Fruit fly (Drosophila melanogaster) whole organism, embryonic: ENCODE data around the gene kis.

Experiments used
- B-H2 ChIP-seq: fragments of 200-800 bp; sonication (Bioruptor generic); optimal IDR thresholded peaks from 2 replicates; lab custom pipeline; 2018; ENCODE audit warnings: missing biosample characterization, mild to moderate bottlenecking, missing genetic modification characterization
- CG10147 ChIP-seq: fragments of 200-800 bp; sonication (Bioruptor generic); optimal IDR thresholded peaks from 2 replicates; lab custom pipeline; 2019; ENCODE audit warnings: missing biosample characterization, mild to moderate bottlenecking, missing genetic modification characterization, moderate library complexity
- CG10565 ChIP-seq: fragments of 200-800 bp; sonication (Bioruptor generic); optimal IDR thresholded peaks from 3 replicates; lab custom pipeline; 2016; ENCODE audit warnings: missing biosample characterization, mild to moderate bottlenecking, missing genetic modification characterization
- CG12659 ChIP-seq: fragments of 200-800 bp; sonication (Bioruptor generic); optimal IDR thresholded peaks from 3 replicates; lab custom pipeline; 2017; ENCODE audit warnings: mild to moderate bottlenecking, missing biosample characterization, missing genetic modification reagents, missing genetic modification characterization
- CG14014 ChIP-seq: fragments of 200-800 bp; sonication (Bioruptor generic); IDR thresholded peaks from 2 replicates; pipeline ENCODE4 v1.3.6; 2022; ENCODE audit warnings: missing biosample characterization, missing genetic modification characterization
- CG14441 ChIP-seq: fragments of 200-800 bp; sonication (Bioruptor generic); IDR thresholded peaks from 2 replicates; pipeline ENCODE4 v1.3.6; 2022; ENCODE audit warnings: missing biosample characterization, missing genetic modification characterization
- CG14710 ChIP-seq: fragments of 200-800 bp; sonication (Bioruptor generic); optimal IDR thresholded peaks from 3 replicates; lab custom pipeline; 2019; ENCODE audit warnings: missing biosample characterization, mild to moderate bottlenecking, missing genetic modification characterization, moderate library complexity
- CG15073 ChIP-seq: fragments of 200-800 bp; sonication (Bioruptor generic); optimal IDR thresholded peaks from 2 replicates; lab custom pipeline; 2016; ENCODE audit warnings: missing biosample characterization, missing genetic modification characterization
- CG15269 ChIP-seq: fragments of 200-800 bp; sonication (Bioruptor generic); optimal IDR thresholded peaks from 2 replicates; lab custom pipeline; 2018; ENCODE audit warnings: missing biosample characterization, mild to moderate bottlenecking, missing genetic modification characterization, moderate library complexity
- CG17359 ChIP-seq: fragments of 200-800 bp; sonication (Bioruptor generic); optimal IDR thresholded peaks from 3 replicates; lab custom pipeline; 2018; ENCODE audit warnings: missing biosample characterization, mild to moderate bottlenecking, missing genetic modification characterization, moderate library complexity
- CG17568 ChIP-seq: fragments of 200-800 bp; sonication (Bioruptor generic); optimal IDR thresholded peaks from 2 replicates; lab custom pipeline; 2018; ENCODE audit warnings: missing biosample characterization, mild to moderate bottlenecking, missing genetic modification characterization, moderate library complexity
- CG18262 ChIP-seq: fragments of 200-800 bp; optimal IDR thresholded peaks from 3 replicates; lab custom pipeline; 2019; ENCODE audit warnings: missing biosample characterization, mild to moderate bottlenecking, missing genetic modification characterization, moderate library complexity
- CG34224 ChIP-seq: fragments of 200-800 bp; sonication (Bioruptor generic); IDR thresholded peaks from 3 replicates; pipeline ENCODE4 v1.3.6; 2022; ENCODE audit warnings: missing biosample characterization, missing genetic modification characterization; ENCODE audit not compliant: partially characterized antibody
- CG3847 ChIP-seq: fragments of 200-800 bp; sonication (Bioruptor generic); IDR thresholded peaks from 2 replicates; pipeline ENCODE4 v1.3.6; 2022; ENCODE audit warnings: missing biosample characterization, missing genetic modification characterization
- CG42726 ChIP-seq: fragments of 200-800 bp; sonication (Bioruptor generic); IDR thresholded peaks from 2 replicates; pipeline ENCODE4 v1.3.6; 2022; ENCODE audit warnings: missing biosample characterization, missing genetic modification characterization; ENCODE audit not compliant: partially characterized antibody
- CG4820 ChIP-seq: fragments of 200-800 bp; sonication (Bioruptor generic); optimal IDR thresholded peaks from 3 replicates; lab custom pipeline; 2016; ENCODE audit warnings: missing biosample characterization, missing genetic modification characterization
- CG7271 ChIP-seq: fragments of 200-800 bp; sonication (Bioruptor generic); optimal IDR thresholded peaks from 2 replicates; lab custom pipeline; 2018; ENCODE audit warnings: missing biosample characterization, mild to moderate bottlenecking, missing genetic modification characterization, moderate library complexity
- CG7556 ChIP-seq: fragments of 200-800 bp; sonication (Bioruptor generic); optimal IDR thresholded peaks from 2 replicates; lab custom pipeline; 2017; ENCODE audit warnings: missing biosample characterization, mild to moderate bottlenecking, missing genetic modification characterization
- CG7786 ChIP-seq: fragments of 200-800 bp; sonication (Bioruptor generic); optimal IDR thresholded peaks from 2 replicates; lab custom pipeline; 2016; ENCODE audit warnings: missing biosample characterization, missing genetic modification characterization
- CG7963 ChIP-seq: fragments of 200-800 bp; sonication (Bioruptor generic); IDR thresholded peaks from 3 replicates; pipeline ENCODE4 v1.3.6; 2022; ENCODE audit warnings: missing biosample characterization, missing genetic modification characterization; ENCODE audit not compliant: partially characterized antibody
- CG8924 ChIP-seq: fragments of 200-800 bp; optimal IDR thresholded peaks from 3 replicates; lab custom pipeline; 2019; ENCODE audit warnings: missing biosample characterization, mild to moderate bottlenecking, missing genetic modification characterization, moderate library complexity
- CG9727 ChIP-seq: fragments of 200-800 bp; sonication (Bioruptor generic); optimal IDR thresholded peaks from 3 replicates; lab custom pipeline; 2017; ENCODE audit warnings: missing biosample characterization, mild to moderate bottlenecking, missing genetic modification characterization
- CG9817 ChIP-seq: fragments of 200-800 bp; sonication (Bioruptor generic); optimal IDR thresholded peaks from 2 replicates; lab custom pipeline; 2018; ENCODE audit warnings: missing biosample characterization, mild to moderate bottlenecking, missing genetic modification characterization, moderate library complexity
- Dad ChIP-seq: fragments of 200-800 bp; sonication (Bioruptor generic); optimal IDR thresholded peaks from 3 replicates; lab custom pipeline; 2016; ENCODE audit warnings: missing biosample characterization, missing genetic modification characterization
- Doc2 ChIP-seq: fragments of 200-800 bp; sonication (Bioruptor generic); IDR thresholded peaks from 2 replicates; pipeline ENCODE4 v1.3.6; 2022; ENCODE audit warnings: missing biosample characterization, missing genetic modification characterization
- Doc3 ChIP-seq: fragments of 200-800 bp; sonication (Bioruptor generic); IDR thresholded peaks from 3 replicates; pipeline ENCODE4 v1.3.6; 2022; ENCODE audit warnings: missing biosample characterization, missing genetic modification characterization; ENCODE audit not compliant: partially characterized antibody
- Ets97D ChIP-seq: fragments of 200-800 bp; sonication (Bioruptor generic); optimal IDR thresholded peaks from 3 replicates; lab custom pipeline; 2016; ENCODE audit warnings: missing biosample characterization, missing genetic modification characterization
- Fer1 ChIP-seq: fragments of 200-800 bp; sonication (Bioruptor generic); optimal IDR thresholded peaks from 2 replicates; lab custom pipeline; 2017; ENCODE audit warnings: missing biosample characterization, mild to moderate bottlenecking, missing genetic modification characterization
- GATAe ChIP-seq: fragments of 200-800 bp; sonication (Bioruptor generic); conservative IDR thresholded peaks from 2 replicates; pipeline ENCODE4 v1.3.6; 2022; ENCODE audit warnings: missing biosample characterization, missing genetic modification characterization
- Hr3 ChIP-seq: fragments of 200-800 bp; sonication (Bioruptor generic); optimal IDR thresholded peaks from 3 replicates; lab custom pipeline; 2016; ENCODE audit warnings: missing biosample characterization, missing genetic modification characterization
- Lim3 ChIP-seq: fragments of 200-800 bp; sonication (Bioruptor generic); IDR thresholded peaks from 2 replicates; pipeline ENCODE4 v1.3.6; 2022; ENCODE audit warnings: missing biosample characterization, missing genetic modification characterization
- MBD-R2 ChIP-seq: fragments of 200-800 bp; sonication (Bioruptor generic); IDR thresholded peaks from 2 replicates; pipeline ENCODE4 v1.3.6; 2022; ENCODE audit warnings: missing biosample characterization, missing genetic modification characterization
- MESR4 ChIP-seq: fragments of 200-800 bp; sonication (Bioruptor generic); optimal IDR thresholded peaks from 2 replicates; lab custom pipeline; 2018; ENCODE audit warnings: missing biosample characterization, mild to moderate bottlenecking, missing genetic modification characterization, moderate library complexity
- NfI ChIP-seq: fragments of 200-800 bp; sonication (Bioruptor generic); optimal IDR thresholded peaks from 3 replicates; lab custom pipeline; 2018; ENCODE audit warnings: missing biosample characterization, mild to moderate bottlenecking, missing genetic modification characterization, moderate library complexity
- YL-1 ChIP-seq: fragments of 200-800 bp; sonication (Bioruptor generic); optimal IDR thresholded peaks from 3 replicates; lab custom pipeline; 2017; ENCODE audit warnings: missing biosample characterization, mild to moderate bottlenecking, missing genetic modification characterization
- corto ChIP-seq: fragments of 200-800 bp; sonication (Bioruptor generic); optimal IDR thresholded peaks from 2 replicates; lab custom pipeline; 2016; ENCODE audit warnings: missing biosample characterization, mild to moderate bottlenecking, missing genetic modification characterization, moderate library complexity
- dpn ChIP-seq, 2 experiments: fragments of 200-800 bp; sonication (Bioruptor generic); optimal IDR thresholded peaks; 3 replicates each; lab custom pipeline; 2016; ENCODE audit warnings: missing biosample characterization in 2 of 2, missing genetic modification characterization in 2 of 2
- grau ChIP-seq: fragments of 200-800 bp; optimal IDR thresholded peaks from 3 replicates; lab custom pipeline; 2019; ENCODE audit warnings: missing biosample characterization, mild to moderate bottlenecking, missing genetic modification characterization, moderate library complexity
- hb ChIP-seq: fragments of 200-800 bp; sonication (Bioruptor generic); IDR thresholded peaks from 3 replicates; pipeline ENCODE4 v1.3.6; 2022; ENCODE audit warnings: missing biosample characterization, missing genetic modification characterization; ENCODE audit not compliant: partially characterized antibody
- jumu ChIP-seq: fragments of 200-800 bp; sonication (Bioruptor generic); optimal IDR thresholded peaks from 3 replicates; lab custom pipeline; 2016; ENCODE audit warnings: missing biosample characterization, missing genetic modification characterization
- ken ChIP-seq: fragments of 200-800 bp; sonication (Bioruptor generic); IDR thresholded peaks from 3 replicates; pipeline ENCODE4 v1.3.6; 2022; ENCODE audit warnings: missing biosample characterization, missing genetic modification characterization
- slbo ChIP-seq: fragments of 200-800 bp; sonication (Bioruptor generic); IDR thresholded peaks from 2 replicates; pipeline ENCODE4 v1.3.6; 2022; ENCODE audit warnings: missing biosample characterization, missing genetic modification characterization
- sna ChIP-seq: fragments of 200-800 bp; sonication (Bioruptor generic); IDR thresholded peaks from 2 replicates; pipeline ENCODE4 v1.3.6; 2022; ENCODE audit warnings: missing biosample characterization, missing genetic modification characterization; ENCODE audit not compliant: partially characterized antibody
- stwl ChIP-seq: fragments of 200-800 bp; sonication (Bioruptor generic); optimal IDR thresholded peaks from 3 replicates; lab custom pipeline; 2018; ENCODE audit warnings: missing biosample characterization, mild to moderate bottlenecking, missing genetic modification characterization, moderate library complexity
- tap ChIP-seq: fragments of 200-800 bp; optimal IDR thresholded peaks from 3 replicates; lab custom pipeline; 2019; ENCODE audit warnings: missing biosample characterization, mild to moderate bottlenecking, missing genetic modification characterization, moderate library complexity
- tna ChIP-seq: fragments of 200-800 bp; sonication (Bioruptor generic); IDR thresholded peaks from 2 replicates; pipeline ENCODE4 v1.3.6; 2022; ENCODE audit warnings: missing biosample characterization, missing genetic modification characterization; ENCODE audit not compliant: partially characterized antibody
- vnd ChIP-seq: fragments of 200-800 bp; sonication (Bioruptor generic); IDR thresholded peaks from 3 replicates; pipeline ENCODE4 v1.3.6; 2022; ENCODE audit warnings: missing biosample characterization, missing genetic modification characterization; ENCODE audit not compliant: partially characterized antibody
- vvl ChIP-seq: fragments of 200-800 bp; sonication (Bioruptor generic); IDR thresholded peaks from 2 replicates; pipeline ENCODE4 v1.3.6; 2022; ENCODE audit warnings: missing biosample characterization, missing genetic modification characterization
- zen2 ChIP-seq: fragments of 200-800 bp; sonication (Bioruptor generic); IDR thresholded peaks from 3 replicates; pipeline ENCODE4 v1.3.6; 2022; ENCODE audit warnings: missing biosample characterization, missing genetic modification characterization; ENCODE audit not compliant: partially characterized antibody

Gene kis

dm6 chr2L:203529-204127, 47.0 kb downstream of the kis start, which contains the start of gene mRpL10 (continued):
- TF ChIP-seq CG18262 (tag; lab: Kevin White, UChicago) = peak; percentile 39
- TF ChIP-seq sna = peak; percentile 77
- peak; percentile 82 for TF ChIP-seq CG7963 (GFP tag; lab: Robert Waterston, UW)
- peak; percentile 84 for TF ChIP-seq CG12659 (GFP tag; lab: Kevin White, UChicago)
- peak; percentile 28 for TF ChIP-seq Hr3
- peak; percentile 48 for TF ChIP-seq MESR4
- TF ChIP-seq Doc3 (GFP tag; lab: Robert Waterston, UW) = peak; percentile 88
- TF ChIP-seq B-H2 = peak; percentile 56
- TF ChIP-seq zen2 = peak; percentile 85
- TF ChIP-seq CG7271 (tag; lab: Kevin White, UChicago) = no peak
- no peak for TF ChIP-seq CG10147 (GFP tag; lab: Kevin White, UChicago)
- TF ChIP-seq Fer1 = peak; percentile 43
- TF ChIP-seq slbo (GFP tag; lab: Robert Waterston, UW) = peak; percentile 45; the same call in 1 of the 2 replicates
- TF ChIP-seq CG14014 (GFP tag; lab: Robert Waterston, UW) = no peak
- peak; percentile 73 for TF ChIP-seq CG42726 (GFP tag; lab: Robert Waterston, UW)
- TF ChIP-seq CG7786 (GFP tag; lab: Kevin White, UChicago) = no peak
- no peak for TF ChIP-seq CG14441 (GFP tag; lab: Robert Waterston, UW)
- TF ChIP-seq CG15073 (GFP tag; lab: Kevin White, UChicago) = no peak
- TF ChIP-seq NfI (GFP tag; lab: Kevin White, UChicago) = no peak
- peak; percentile 81 for TF ChIP-seq stwl (tag; lab: Kevin White, UChicago)
- no peak for TF ChIP-seq CG17359 (tag; lab: Kevin White, UChicago)
- peak; percentile 52 for TF ChIP-seq Ets97D (GFP tag; lab: Kevin White, UChicago)
- TF ChIP-seq jumu (GFP tag; lab: Kevin White, UChicago) = no peak
- TF ChIP-seq Dad (GFP tag; lab: Kevin White, UChicago) = peak; percentile 16
- TF ChIP-seq MBD-R2 (GFP tag; lab: Robert Waterston, UW) = peak; percentile 80
- TF ChIP-seq Doc2 (GFP tag; lab: Robert Waterston, UW) = no peak
- TF ChIP-seq hb (GFP tag; lab: Robert Waterston, UW) = peak; percentile 81
- TF ChIP-seq CG7556 (GFP tag; lab: Kevin White, UChicago) = peak; percentile 24
- TF ChIP-seq vvl (GFP tag; lab: Robert Waterston, UW) = peak; percentile 60; the same call in 1 of the 2 replicates
- TF ChIP-seq GATAe (GFP tag; lab: Robert Waterston, UW) = no peak; the same call in 1 of the 2 replicates
- peak; percentile 76 for TF ChIP-seq corto (GFP tag; lab: Kevin White, UChicago)
- TF ChIP-seq CG4820 (GFP tag; lab: Kevin White, UChicago) = no peak
- TF ChIP-seq CG34224 = peak; percentile 95
- peak; percentile 82 for TF ChIP-seq vnd (GFP tag; lab: Robert Waterston, UW)
- TF ChIP-seq ken (GFP tag; lab: Robert Waterston, UW) = no peak
- TF ChIP-seq CG17568 = no peak
- TF ChIP-seq CG10565 = no peak
- TF ChIP-seq CG14710 (tag; lab: Kevin White, UChicago) = peak; percentile 54
- TF ChIP-seq tap (tag; lab: Kevin White, UChicago) = no peak
- no peak for TF ChIP-seq CG9817 (tag; lab: Kevin White, UChicago)
- TF ChIP-seq CG3847 (GFP tag; lab: Robert Waterston, UW) = peak; percentile 53
- no peak for TF ChIP-seq grau (tag; lab: Kevin White, UChicago)
- no peak for TF ChIP-seq CG9727 (GFP tag; lab: Kevin White, UChicago)
- peak; percentile 37 for TF ChIP-seq CG8924 (tag; lab: Kevin White, UChicago)
- no peak for TF ChIP-seq CG15269
- peak; percentile 75 for TF ChIP-seq YL-1
- no peak for TF ChIP-seq Lim3 (GFP tag; lab: Robert Waterston, UW)
- TF ChIP-seq dpn (GFP tag; optimal IDR thresholded peaks at IDR 0.05; lab: Kevin White, UChicago) = peak; percentile 28 to 46
- peak; percentile 62 for TF ChIP-seq tna (GFP tag; lab: Robert Waterston, UW)
